Fruit fly (Drosophila melanogaster): ENCODE measurements around the gene Kcmf1.

Kcmf1 gene

dm6 chr3R:9013765-9014380 lies 836 bp downstream of the Kcmf1 start (continued):
- TF ChIP-seq CG14860 (GFP tag; IDR thresholded peaks at IDR 0.05; ENCODE audit: partially characterized antibody) (no peak), CG12942 (GFP tag; optimal IDR thresholded peaks at IDR 0.05) (peak; percentile 40), CG18011 (GFP tag; optimal IDR thresholded peaks at IDR 0.05) (peak; percentile 21), bsh (GFP tag; optimal IDR thresholded peaks at IDR 0.05) (peak in 1 of 2 experiments; percentile 55), p53 (GFP tag; optimal IDR thresholded peaks at IDR 0.05) (peak; percentile 32), Spps (tag; optimal IDR thresholded peaks at IDR 0.05) (no peak), gro (GFP tag; optimal IDR thresholded peaks at IDR 0.05) (peak; percentile 67), TFAM (GFP tag; optimal IDR thresholded peaks at IDR 0.05) (no peak), CG10979 (tag; optimal IDR thresholded peaks at IDR 0.05) (peak; percentile 19), ap (GFP tag; IDR thresholded peaks at IDR 0.05) (no peak), zfh1 (GFP tag; IDR thresholded peaks at IDR 0.05) (peak; percentile 71), seq (GFP tag; IDR thresholded peaks at IDR 0.05) (no peak), Doc2 (GFP tag; IDR thresholded peaks at IDR 0.05) (no peak), lilli (GFP tag; optimal IDR thresholded peaks at IDR 0.05) (peak; percentile 82), gcm (GFP tag; optimal IDR thresholded peaks at IDR 0.05) (peak; percentile 7), pnt (GFP tag; optimal IDR thresholded peaks at IDR 0.05) (peak; percentile 45), Dref (GFP tag; IDR thresholded peaks at IDR 0.05) (0 out of 2 replicates have a peak, but pooled peaks have one; percentile 23), ac (GFP tag; optimal IDR thresholded peaks at IDR 0.05) (no peak), Dll (GFP tag; IDR thresholded peaks at IDR 0.05; ENCODE audit: partially characterized antibody) (peak; percentile 46; the same call in 1 of the 4 replicates), vfl (GFP tag; optimal IDR thresholded peaks at IDR 0.05) (peak; percentile 36), CG11398 (GFP tag; optimal IDR thresholded peaks at IDR 0.05) (no peak), D19A (tag; optimal IDR thresholded peaks at IDR 0.05) (no peak), Mes4 (GFP tag; optimal IDR thresholded peaks at IDR 0.05) (peak; percentile 64), ranshi (GFP tag; IDR thresholded peaks at IDR 0.05) (peak; percentile 29; the same call in 1 of the 2 replicates), CG4282 (GFP tag; optimal IDR thresholded peaks at IDR 0.05) (no peak), caup (GFP tag; optimal IDR thresholded peaks at IDR 0.05; ENCODE audit: severe bottlenecking) (peak; percentile 31), psq (GFP tag; optimal IDR thresholded peaks at IDR 0.05) (no peak), CG2116 (GFP tag; optimal IDR thresholded peaks at IDR 0.05) (peak; percentile 38), pb (GFP tag; optimal IDR thresholded peaks at IDR 0.05) (peak; percentile 63), E2f1 (GFP tag; IDR thresholded peaks at IDR 0.05) (0 out of 2 replicates have a peak, but pooled peaks have one; percentile 11), CG4328 (GFP tag; optimal IDR thresholded peaks at IDR 0.05) (peak; percentile 12), ERR (GFP tag; optimal IDR thresholded peaks at IDR 0.05) (peak; percentile 24), Deaf1 (tag; optimal IDR thresholded peaks at IDR 0.05) (no peak), CG9797 (GFP tag; optimal IDR thresholded peaks at IDR 0.05) (no peak), sr (GFP tag; IDR thresholded peaks at IDR 0.05) (0 out of 3 replicates have a peak, but pooled peaks have one; percentile 53), phol (tag; optimal IDR thresholded peaks at IDR 0.05) (peak; percentile 47), pan (optimal IDR thresholded peaks at IDR 0.05) (no peak), pan (GFP tag; optimal IDR thresholded peaks at IDR 0.05 in 1 of 2, IDR thresholded peaks at IDR 0.05 in 1 of 2) (peak in 1 of 2 experiments; percentile 36), B-H2 (GFP tag; optimal IDR thresholded peaks at IDR 0.05) (peak; percentile 58), CG13296 (GFP tag; optimal IDR thresholded peaks at IDR 0.05) (peak; percentile 33), CG31224 (GFP tag; IDR thresholded peaks at IDR 0.05) (no peak), bcd (GFP tag; optimal IDR thresholded peaks at IDR 0.05) (no peak), Ets65A (GFP tag) (peak; percentile 78), Drgx (GFP tag; IDR thresholded peaks at IDR 0.05) (peak; percentile 12), CG43689 (GFP tag; IDR thresholded peaks at IDR 0.05) (no peak), jumu (GFP tag; optimal IDR thresholded peaks at IDR 0.05) (peak; percentile 49), CG7839 (tag; optimal IDR thresholded peaks at IDR 0.05) (no peak), CG18599 (GFP tag; optimal IDR thresholded peaks at IDR 0.05) (no peak), CG34376 (GFP tag; optimal IDR thresholded peaks at IDR 0.05) (peak; percentile 73), Six4 (GFP tag; optimal IDR thresholded peaks at IDR 0.05) (peak; percentile 57)
